Worm (Caenorhabditis elegans) whole organism, L2 larva: ENCODE results near the gene K09C6.10.

Experiments used
- R02D3.7 ChIP-seq: fragments of 150-350 bp; optimal IDR thresholded peaks from 2 replicates; lab custom pipeline; 2014; ENCODE audit warnings: missing biosample characterization, missing genetic modification characterization
- ama-1 ChIP-seq: fragments of 150-350 bp; optimal IDR thresholded peaks from 2 replicates; lab custom pipeline; 2018; ENCODE audit warnings: inconsistent platforms
- ceh-82 ChIP-seq: fragments of 150-350 bp; optimal IDR thresholded peaks from 2 replicates; lab custom pipeline; 2014; ENCODE audit warnings: missing biosample characterization, missing genetic modification characterization
- elt-1 ChIP-seq: fragments of 150-350 bp; optimal IDR thresholded peaks from 2 replicates; lab custom pipeline; 2014; ENCODE audit warnings: missing biosample characterization, missing genetic modification characterization
- mbf-1 ChIP-seq: sonication (generic microtip); optimal IDR thresholded peaks from 2 replicates; lab custom pipeline; 2017; ENCODE audit warnings: missing biosample characterization, missing genetic modification characterization
- mdl-1 ChIP-seq, 2 experiments: fragments of 150-350 bp in 1 of 2; sonication (generic microtip) in 1 of 2; optimal IDR thresholded peaks; 2 replicates each; lab custom pipeline; 2017; ENCODE audit warnings: missing biosample characterization in 2 of 2, missing genetic modification characterization in 2 of 2
- nhr-12 ChIP-seq: fragments of 150-350 bp; optimal IDR thresholded peaks from 2 replicates; lab custom pipeline; 2014; ENCODE audit warnings: missing biosample characterization, missing genetic modification characterization
- nhr-23 ChIP-seq: fragments of 150-350 bp; optimal IDR thresholded peaks from 2 replicates; lab custom pipeline; 2014; ENCODE audit warnings: missing biosample characterization, missing genetic modification reagents, missing genetic modification characterization
- snpc-4 ChIP-seq: fragments of 150-350 bp; optimal IDR thresholded peaks from 2 replicates; lab custom pipeline; 2014; ENCODE audit warnings: missing biosample characterization, missing genetic modification characterization

- TF ChIP-seq elt-1 (tag; lab: Kevin White, UChicago) (no peak), ama-1 (lab: Kevin White, UChicago) (no peak), mbf-1 (tag; lab: Kevin White, UChicago) (no peak), nhr-12 (tag; lab: Kevin White, UChicago) (no peak), snpc-4 (tag; lab: Kevin White, UChicago) (no peak), ceh-82 (tag; lab: Kevin White, UChicago) (no peak), mdl-1 (tag; optimal IDR thresholded peaks at IDR 0.05; lab: Kevin White, UChicago) (no peak), nhr-23 (tag; lab: Kevin White, UChicago) (no peak), R02D3.7 (tag; lab: Kevin White, UChicago) (no peak)
Measured at ce11 chrV:884324-884723, 45.1 kb downstream of the K09C6.10 start, which contains the start of gene srj-38.
